Fruit fly (Drosophila melanogaster) whole organism, embryonic: ENCODE data around the gene RpL28.

ENCODE experiments used
- Adf1 ChIP-seq: fragments of 200-800 bp; sonication (Bioruptor generic); IDR thresholded peaks from 2 replicates; pipeline ENCODE4 v1.3.6; 2022; ENCODE audit warnings: missing biosample characterization, missing genetic modification characterization
- Atf3 ChIP-seq: fragments of 200-800 bp; sonication (Bioruptor generic); optimal IDR thresholded peaks from 3 replicates; lab custom pipeline; 2016; ENCODE audit warnings: missing biosample characterization, missing genetic modification characterization
- Bteb2 ChIP-seq: fragments of 200-800 bp; sonication (Bioruptor generic); optimal IDR thresholded peaks from 2 replicates; lab custom pipeline; 2016; ENCODE audit warnings: missing biosample characterization, missing genetic modification characterization
- C15 ChIP-seq: fragments of 200-800 bp; sonication (Bioruptor generic); IDR thresholded peaks from 3 replicates; pipeline ENCODE4 v1.3.6; 2022; ENCODE audit warnings: missing biosample characterization, missing genetic modification characterization
- CG10462 ChIP-seq: fragments of 200-800 bp; sonication (Bioruptor generic); optimal IDR thresholded peaks from 2 replicates; lab custom pipeline; 2016; ENCODE audit warnings: missing biosample characterization, missing genetic modification characterization
- CG10979 ChIP-seq: fragments of 200-800 bp; sonication (Bioruptor generic); optimal IDR thresholded peaks from 2 replicates; lab custom pipeline; 2018; ENCODE audit warnings: missing biosample characterization, mild to moderate bottlenecking, missing genetic modification characterization, moderate library complexity
- CG12071 ChIP-seq: fragments of 200-800 bp; sonication (Bioruptor generic); optimal IDR thresholded peaks from 3 replicates; lab custom pipeline; 2018; ENCODE audit warnings: missing biosample characterization, mild to moderate bottlenecking, missing genetic modification characterization
- CG12391 ChIP-seq: fragments of 200-800 bp; sonication (Bioruptor generic); optimal IDR thresholded peaks from 3 replicates; lab custom pipeline; 2018; ENCODE audit warnings: missing biosample characterization, mild to moderate bottlenecking, missing genetic modification characterization, moderate library complexity
- CG12942 ChIP-seq: fragments of 200-800 bp; sonication (Bioruptor generic); optimal IDR thresholded peaks from 3 replicates; lab custom pipeline; 2016; ENCODE audit warnings: missing biosample characterization, missing genetic modification characterization
- CG1647 ChIP-seq: fragments of 200-800 bp; sonication (Bioruptor generic); optimal IDR thresholded peaks from 3 replicates; lab custom pipeline; 2016; ENCODE audit warnings: missing biosample characterization, missing genetic modification characterization
- CG1792 ChIP-seq: fragments of 200-800 bp; sonication (Bioruptor generic); optimal IDR thresholded peaks from 2 replicates; lab custom pipeline; 2016; ENCODE audit warnings: missing biosample characterization, missing genetic modification characterization
- CG18011 ChIP-seq: fragments of 200-800 bp; sonication (Bioruptor generic); optimal IDR thresholded peaks from 2 replicates; lab custom pipeline; 2017; ENCODE audit warnings: missing biosample characterization, missing genetic modification characterization, mild to moderate bottlenecking, moderate library complexity, missing genotype
- CG2120 ChIP-seq: fragments of 200-800 bp; sonication (Bioruptor generic); optimal IDR thresholded peaks from 3 replicates; lab custom pipeline; 2016; ENCODE audit warnings: missing biosample characterization, missing genetic modification characterization
- CG3163 ChIP-seq: fragments of 200-800 bp; sonication (Bioruptor generic); optimal IDR thresholded peaks from 3 replicates; lab custom pipeline; 2016; ENCODE audit warnings: missing biosample characterization, missing genetic modification characterization
- CG32772 ChIP-seq: fragments of 200-800 bp; sonication (Bioruptor generic); IDR thresholded peaks from 2 replicates; pipeline ENCODE4 v1.3.6; 2022; ENCODE audit warnings: missing biosample characterization, missing genetic modification characterization
- CG4360 ChIP-seq: fragments of 200-800 bp; sonication (Bioruptor generic); IDR thresholded peaks from 2 replicates; pipeline ENCODE4 v1.3.6; 2022; ENCODE audit warnings: missing biosample characterization, missing genetic modification characterization
- CG4820 ChIP-seq: fragments of 200-800 bp; sonication (Bioruptor generic); optimal IDR thresholded peaks from 3 replicates; lab custom pipeline; 2016; ENCODE audit warnings: missing biosample characterization, missing genetic modification characterization
- CG5180 ChIP-seq: fragments of 200-800 bp; sonication (Bioruptor generic); optimal IDR thresholded peaks from 3 replicates; lab custom pipeline; 2017; ENCODE audit warnings: missing biosample characterization, missing genetic modification characterization, mild to moderate bottlenecking, moderate library complexity, missing genetic modification reagents
- CG7372 ChIP-seq: fragments of 200-800 bp; sonication (Bioruptor generic); IDR thresholded peaks from 2 replicates; pipeline ENCODE4 v1.3.6; 2022; ENCODE audit warnings: missing biosample characterization, missing genetic modification characterization
- CG9817 ChIP-seq: fragments of 200-800 bp; sonication (Bioruptor generic); optimal IDR thresholded peaks from 2 replicates; lab custom pipeline; 2018; ENCODE audit warnings: missing biosample characterization, mild to moderate bottlenecking, missing genetic modification characterization, moderate library complexity
- Dll ChIP-seq: fragments of 200-800 bp; sonication (Bioruptor generic); IDR thresholded peaks from 4 replicates; pipeline ENCODE4 v1.3.6; 2022; ENCODE audit warnings: missing biosample characterization, missing genetic modification characterization; ENCODE audit not compliant: partially characterized antibody
- Elba2 ChIP-seq: fragments of 200-800 bp; sonication (Bioruptor generic); optimal IDR thresholded peaks from 3 replicates; lab custom pipeline; 2016; ENCODE audit warnings: missing biosample characterization, missing genetic modification characterization
- Ets97D ChIP-seq: fragments of 200-800 bp; sonication (Bioruptor generic); optimal IDR thresholded peaks from 3 replicates; lab custom pipeline; 2016; ENCODE audit warnings: missing biosample characterization, missing genetic modification characterization
- Fer1 ChIP-seq: fragments of 200-800 bp; sonication (Bioruptor generic); optimal IDR thresholded peaks from 2 replicates; lab custom pipeline; 2017; ENCODE audit warnings: missing biosample characterization, mild to moderate bottlenecking, missing genetic modification characterization
- Fer3 ChIP-seq: fragments of 200-800 bp; sonication (Bioruptor generic); optimal IDR thresholded peaks from 2 replicates; lab custom pipeline; 2018; ENCODE audit warnings: missing biosample characterization, mild to moderate bottlenecking, missing genetic modification characterization, moderate library complexity
- HLHmδ ChIP-seq: fragments of 200-800 bp; sonication (Bioruptor generic); optimal IDR thresholded peaks from 2 replicates; lab custom pipeline; 2018; ENCODE audit warnings: missing biosample characterization, mild to moderate bottlenecking, missing genetic modification characterization, moderate library complexity
- HmgD ChIP-seq: fragments of 200-800 bp; sonication (Bioruptor generic); optimal IDR thresholded peaks from 3 replicates; lab custom pipeline; 2016; ENCODE audit warnings: missing biosample characterization, missing genetic modification characterization
- Lhr ChIP-seq: fragments of 200-800 bp; sonication (Bioruptor generic); optimal IDR thresholded peaks from 3 replicates; lab custom pipeline; 2017; ENCODE audit warnings: mild to moderate bottlenecking, missing biosample characterization, missing genetic modification reagents, missing genetic modification characterization
- Six4 ChIP-seq: fragments of 200-800 bp; sonication (Bioruptor generic); optimal IDR thresholded peaks from 2 replicates; lab custom pipeline; 2016; ENCODE audit warnings: missing biosample characterization, missing genetic modification characterization
- Sox100B ChIP-seq: fragments of 200-800 bp; sonication (Bioruptor generic); optimal IDR thresholded peaks from 3 replicates; lab custom pipeline; 2018; ENCODE audit warnings: missing biosample characterization, mild to moderate bottlenecking, missing genetic modification characterization
- Spps ChIP-seq: fragments of 200-800 bp; sonication (Bioruptor generic); optimal IDR thresholded peaks from 2 replicates; lab custom pipeline; 2018; ENCODE audit warnings: missing biosample characterization, mild to moderate bottlenecking, missing genetic modification characterization
- Taf1 ChIP-seq: fragments of 200-800 bp; sonication (Bioruptor generic); IDR thresholded peaks from 2 replicates; pipeline ENCODE4 v1.3.6; 2022; ENCODE audit warnings: missing biosample characterization, missing genetic modification characterization
- Xbp1 ChIP-seq: fragments of 200-800 bp; sonication (Bioruptor generic); optimal IDR thresholded peaks from 3 replicates; lab custom pipeline; 2016; ENCODE audit warnings: missing biosample characterization, mild to moderate bottlenecking, missing genetic modification characterization
- bsh ChIP-seq, 2 experiments: fragments of 200-800 bp; sonication (Bioruptor generic); optimal IDR thresholded peaks; 2 replicates each; lab custom pipeline; 2017 to 2018; ENCODE audit warnings: mild to moderate bottlenecking in 2 of 2, missing biosample characterization in 2 of 2, missing genetic modification characterization in 2 of 2, moderate library complexity in 1 of 2
- cad ChIP-seq: fragments of >200 bp; optimal IDR thresholded peaks from 2 replicates; lab custom pipeline; 2017; ENCODE audit warnings: missing biosample characterization, missing genetic modification characterization
- ci ChIP-seq: fragments of 200-800 bp; sonication (Bioruptor generic); IDR thresholded peaks from 3 replicates; pipeline ENCODE4 v1.3.6; 2022; ENCODE audit warnings: missing biosample characterization, missing genetic modification characterization
- eve ChIP-seq, 2 experiments: fragments of >200 bp; optimal IDR thresholded peaks; 2 replicates each; lab custom pipeline; 2017; ENCODE audit warnings: missing biosample characterization in 2 of 2, missing genetic modification characterization in 2 of 2
- fd96Cb ChIP-seq: fragments of 200-800 bp; sonication (Bioruptor generic); optimal IDR thresholded peaks from 2 replicates; lab custom pipeline; 2018; ENCODE audit warnings: missing biosample characterization, mild to moderate bottlenecking, missing genetic modification characterization, moderate library complexity
- ftz-f1 ChIP-seq: fragments of 200-800 bp; sonication (Bioruptor generic); optimal IDR thresholded peaks from 2 replicates; lab custom pipeline; 2016; ENCODE audit warnings: missing biosample characterization, missing genetic modification characterization
- grau ChIP-seq: fragments of 200-800 bp; optimal IDR thresholded peaks from 3 replicates; lab custom pipeline; 2019; ENCODE audit warnings: missing biosample characterization, mild to moderate bottlenecking, missing genetic modification characterization, moderate library complexity
- h ChIP-seq: fragments of >200 bp; optimal IDR thresholded peaks from 2 replicates; lab custom pipeline; 2017
- luna ChIP-seq: fragments of 200-800 bp; sonication (Bioruptor generic); optimal IDR thresholded peaks from 2 replicates; lab custom pipeline; 2016; ENCODE audit warnings: missing biosample characterization, missing genetic modification characterization
- mld ChIP-seq: fragments of 200-800 bp; sonication (Bioruptor generic); IDR thresholded peaks from 3 replicates; pipeline ENCODE4 v1.3.6; 2022; ENCODE audit warnings: missing biosample characterization, missing genetic modification characterization; ENCODE audit not compliant: partially characterized antibody
- nmo ChIP-seq: fragments of 200-800 bp; sonication (Bioruptor generic); optimal IDR thresholded peaks from 2 replicates; lab custom pipeline; 2018; ENCODE audit warnings: missing biosample characterization, mild to moderate bottlenecking, missing genetic modification characterization, moderate library complexity
- peb ChIP-seq: fragments of 200-800 bp; sonication (Bioruptor generic); IDR thresholded peaks from 2 replicates; pipeline ENCODE4 v1.3.6; 2022; ENCODE audit warnings: missing biosample characterization, missing genetic modification characterization
- pzg ChIP-seq: fragments of 200-800 bp; sonication (Bioruptor generic); optimal IDR thresholded peaks from 3 replicates; lab custom pipeline; 2018; ENCODE audit warnings: missing biosample characterization, mild to moderate bottlenecking, missing genetic modification characterization, moderate library complexity
- row ChIP-seq: fragments of 200-800 bp; sonication (Bioruptor generic); IDR thresholded peaks from 3 replicates; pipeline ENCODE4 v1.3.6; 2022; ENCODE audit warnings: missing biosample characterization, missing genetic modification characterization
- salm ChIP-seq: fragments of 200-800 bp; sonication (Bioruptor generic); optimal IDR thresholded peaks from 2 replicates; lab custom pipeline; 2018; ENCODE audit warnings: missing biosample characterization, mild to moderate bottlenecking, missing genetic modification characterization
- tap ChIP-seq: fragments of 200-800 bp; optimal IDR thresholded peaks from 3 replicates; lab custom pipeline; 2019; ENCODE audit warnings: missing biosample characterization, mild to moderate bottlenecking, missing genetic modification characterization, moderate library complexity
- unc-4 ChIP-seq: fragments of 200-800 bp; sonication (Bioruptor generic); IDR thresholded peaks from 2 replicates; pipeline ENCODE4 v1.3.6; 2022; ENCODE audit warnings: missing biosample characterization, missing genetic modification characterization; ENCODE audit not compliant: partially characterized antibody

RpL28 gene

DNA sequence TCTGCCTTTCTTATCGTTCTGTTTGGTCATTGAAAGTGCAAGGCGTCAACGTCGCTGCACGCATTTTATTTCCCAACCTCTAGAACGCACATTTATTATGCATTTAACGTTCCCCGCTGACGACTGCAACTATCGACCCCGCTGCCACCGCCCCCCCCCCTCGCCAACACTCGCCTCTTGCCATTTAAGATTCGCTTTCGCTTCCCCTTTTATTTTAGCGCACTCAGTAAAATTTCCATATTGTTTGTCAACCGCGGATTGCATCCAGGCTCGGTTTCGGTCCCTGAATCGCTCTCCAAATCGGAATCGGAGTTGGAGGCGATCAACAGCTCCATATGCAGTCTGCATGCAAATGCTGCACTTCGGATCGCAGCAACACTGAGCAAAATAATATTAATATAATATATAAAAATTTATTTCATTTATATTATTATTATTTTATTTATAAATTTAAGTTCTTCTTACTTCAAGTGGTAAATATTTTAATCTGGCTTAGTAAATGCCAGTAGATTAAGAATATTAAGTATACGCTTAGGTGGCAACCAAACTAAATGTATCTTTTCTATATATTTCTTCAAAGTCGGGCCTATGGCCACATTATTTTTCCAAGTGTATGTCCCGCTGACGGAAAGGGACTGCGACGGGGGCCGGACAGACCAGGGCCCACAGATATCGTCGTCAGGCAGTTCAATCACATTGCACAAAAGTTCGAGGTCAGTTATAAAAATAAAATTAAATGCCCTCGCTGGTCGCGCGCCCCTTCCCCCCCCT, 18.0 kb upstream of the RpL28 start (continued):
- TF ChIP-seq CG1647 (GFP tag; lab: Kevin White, UChicago), result no peak
- TF ChIP-seq Spps (tag; lab: Kevin White, UChicago), result no peak
- no peak for TF ChIP-seq ftz-f1 (GFP tag; lab: Kevin White, UChicago)
- TF ChIP-seq ci (GFP tag; lab: Robert Waterston, UW), result 0 out of 3 replicates have a peak, but pooled peaks have one; percentile 43
- TF ChIP-seq CG10979 (tag; lab: Kevin White, UChicago), result peak; percentile 34
- TF ChIP-seq Sox100B (GFP tag; lab: Kevin White, UChicago), result peak; percentile 28
- no peak for TF ChIP-seq pzg (GFP tag; lab: Kevin White, UChicago)
- TF ChIP-seq row (GFP tag; lab: Robert Waterston, UW), result peak; percentile 25; the same call in 2 of the 3 replicates
- no peak for TF ChIP-seq HmgD (GFP tag; lab: Kevin White, UChicago)
- TF ChIP-seq Six4, result no peak
- no peak for TF ChIP-seq Dll (GFP tag; lab: Robert Waterston, UW)
- no peak for TF ChIP-seq CG1792 (GFP tag; lab: Kevin White, UChicago)
- TF ChIP-seq CG2120, result no peak
- TF ChIP-seq grau, result peak; percentile 42
- TF ChIP-seq Bteb2 (GFP tag; lab: Kevin White, UChicago), result no peak
- no peak for TF ChIP-seq CG12942
- no peak for TF ChIP-seq h (lab: Kevin White, UChicago)
- no peak for TF ChIP-seq Atf3 (GFP tag; lab: Kevin White, UChicago)
- no peak for TF ChIP-seq CG12071 (GFP tag; lab: Kevin White, UChicago)
- peak; percentile 44 for TF ChIP-seq tap (tag; lab: Kevin White, UChicago)
- no peak for TF ChIP-seq luna (GFP tag; lab: Kevin White, UChicago)
- TF ChIP-seq CG32772 (GFP tag; lab: Robert Waterston, UW), result no peak
- peak; percentile 60 for TF ChIP-seq nmo
- peak; percentile 48 for TF ChIP-seq CG12391 (tag; lab: Kevin White, UChicago)
- no peak for TF ChIP-seq peb (GFP tag; lab: Robert Waterston, UW)
- no peak for TF ChIP-seq Taf1 (GFP tag; lab: Robert Waterston, UW)
- no peak for TF ChIP-seq Fer1 (GFP tag; lab: Kevin White, UChicago)
- TF ChIP-seq fd96Cb (tag; lab: Kevin White, UChicago), result peak; percentile 38
- TF ChIP-seq eve (GFP tag; optimal IDR thresholded peaks at IDR 0.05; lab: Kevin White, UChicago), result no peak
- no peak for TF ChIP-seq CG9817 (tag; lab: Kevin White, UChicago)
- no peak for TF ChIP-seq Elba2
- TF ChIP-seq CG3163 (GFP tag; lab: Kevin White, UChicago), result no peak
- no peak for TF ChIP-seq mld
- no peak for TF ChIP-seq CG4360 (GFP tag; lab: Robert Waterston, UW)
- peak; percentile 12 for TF ChIP-seq Xbp1 (GFP tag; lab: Kevin White, UChicago)
- TF ChIP-seq bsh (GFP tag; optimal IDR thresholded peaks at IDR 0.05; lab: Kevin White, UChicago), result peak; percentile 66 to 92
- TF ChIP-seq cad (GFP tag; lab: Kevin White, UChicago), result no peak
- TF ChIP-seq C15 (GFP tag; lab: Robert Waterston, UW), result no peak
- TF ChIP-seq Fer3 (tag; lab: Kevin White, UChicago), result no peak
- TF ChIP-seq Ets97D (GFP tag; lab: Kevin White, UChicago), result no peak
- TF ChIP-seq CG5180 (GFP tag; lab: Kevin White, UChicago), result no peak
- TF ChIP-seq CG18011 (GFP tag; lab: Kevin White, UChicago), result no peak
- no peak for TF ChIP-seq CG7372
- TF ChIP-seq unc-4, result no peak
- no peak for TF ChIP-seq CG10462 (GFP tag; lab: Kevin White, UChicago)
- no peak for TF ChIP-seq salm (tag; lab: Kevin White, UChicago)
- TF ChIP-seq HLHmδ (GFP tag; lab: Kevin White, UChicago), result no peak
- TF ChIP-seq CG4820, result no peak
- TF ChIP-seq Lhr (GFP tag; lab: Kevin White, UChicago), result no peak
- no peak for TF ChIP-seq Adf1 (GFP tag; lab: Robert Waterston, UW)
